Fruit fly (Drosophila melanogaster): ENCODE results near the gene CG13311.

DNA sequence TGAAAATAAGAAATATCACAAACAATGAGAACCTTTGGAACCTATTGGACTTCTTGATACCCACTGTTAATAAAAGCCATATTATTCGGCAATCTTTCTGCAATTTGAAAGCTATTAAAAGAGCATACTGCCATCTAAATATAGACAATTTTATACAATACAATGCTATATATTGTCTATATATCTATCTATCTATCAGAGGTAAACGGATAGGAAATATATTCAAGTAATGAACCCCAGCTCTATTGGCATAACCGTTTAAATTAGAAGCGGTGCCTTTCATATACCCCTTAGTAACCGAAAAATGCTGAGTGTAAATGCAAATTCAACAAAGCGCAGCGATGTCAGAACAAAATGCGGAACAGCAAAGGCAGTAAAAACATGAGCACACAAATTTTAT, 38.2 kb downstream of the CG13311 start:
- no peak for TF ChIP-seq ovo (GFP tag; optimal IDR thresholded peaks at IDR 0.05)
- TF ChIP-seq pad (GFP tag; optimal IDR thresholded peaks at IDR 0.05) = no peak
- no peak for TF ChIP-seq CG1620 (GFP tag; optimal IDR thresholded peaks at IDR 0.05)
- no peak for TF ChIP-seq Hr96 (GFP tag; optimal IDR thresholded peaks at IDR 0.05)
- no peak for TF ChIP-seq CG5204 (GFP tag; optimal IDR thresholded peaks at IDR 0.05)
- no peak for TF ChIP-seq tj (GFP tag; optimal IDR thresholded peaks at IDR 0.05)
- TF ChIP-seq Mnt (GFP tag; optimal IDR thresholded peaks at IDR 0.05) = no peak
- TF ChIP-seq CG14711 (tag; optimal IDR thresholded peaks at IDR 0.05) = no peak
